Fruit fly (Drosophila melanogaster) whole organism: ENCODE measurements around the gene AttD.

Source experiments
- CG8478 ChIP-seq: fragments of >200 bp; optimal IDR thresholded peaks from 2 replicates; lab custom pipeline; 2018; ENCODE audit warnings: inconsistent platforms
- Dll ChIP-seq: fragments of >200 bp; optimal IDR thresholded peaks from 2 replicates; lab custom pipeline; 2017
- EcR ChIP-seq, 2 experiments: fragments of >200 bp; optimal IDR thresholded peaks; 2 replicates each; lab custom pipeline; 2017; ENCODE audit warnings: missing biosample characterization in 2 of 2, missing genetic modification characterization in 2 of 2, missing genetic modification reagents in 2 of 2
- pan ChIP-seq: fragments of >200 bp; optimal IDR thresholded peaks from 2 replicates; lab custom pipeline; 2017
- psq ChIP-seq: fragments of >200 bp; optimal IDR thresholded peaks from 2 replicates; lab custom pipeline; 2017
- usp ChIP-seq: fragments of >200 bp; optimal IDR thresholded peaks from 2 replicates; lab custom pipeline; 2017; ENCODE audit warnings: missing biosample characterization, missing genetic modification characterization, mixed read lengths

AttD gene

dm6 chr3R:17624968-17625367, at the start of gene AttD:
TSS of gene AttD (plus strand) at chr3R:17625268.
- no peak for TF ChIP-seq Dll (lab: Kevin White, UChicago)
- TF ChIP-seq usp (GFP tag; lab: Kevin White, UChicago), result no peak
- no peak for TF ChIP-seq CG8478 (lab: Kevin White, UChicago)
- no peak for TF ChIP-seq EcR (GFP tag; optimal IDR thresholded peaks at IDR 0.05; lab: Kevin White, UChicago)
- TF ChIP-seq pan (lab: Kevin White, UChicago), result no peak
- TF ChIP-seq psq (lab: Kevin White, UChicago), result no peak

dm6 chr3R:17583658-17584460, 41.2 kb upstream of the AttD start:
- TF ChIP-seq Dll (lab: Kevin White, UChicago) (no peak), pan (lab: Kevin White, UChicago) (no peak), psq (lab: Kevin White, UChicago) (no peak), CG8478 (lab: Kevin White, UChicago) (no peak), usp (GFP tag; lab: Kevin White, UChicago) (no peak), EcR (GFP tag; optimal IDR thresholded peaks at IDR 0.05; lab: Kevin White, UChicago) (no peak)

dm6 chr3R:17588805-17589204, 36.3 kb upstream of the AttD start:
- TF ChIP-seq psq (lab: Kevin White, UChicago) (no peak), usp (GFP tag; lab: Kevin White, UChicago) (no peak)

dm6 chr3R:17591831-17592230, 33.2 kb upstream of the AttD start:
- TF ChIP-seq usp (GFP tag; lab: Kevin White, UChicago) (no peak), pan (lab: Kevin White, UChicago) (no peak)

dm6 chr3R:17593470-17593869, 31.6 kb upstream of the AttD start:
- no peak for TF ChIP-seq usp (GFP tag; lab: Kevin White, UChicago)
- TF ChIP-seq EcR (GFP tag; optimal IDR thresholded peaks at IDR 0.05; lab: Kevin White, UChicago), result no peak
- no peak for TF ChIP-seq pan (lab: Kevin White, UChicago)
- no peak for TF ChIP-seq psq (lab: Kevin White, UChicago)
- TF ChIP-seq CG8478 (lab: Kevin White, UChicago), result no peak
- TF ChIP-seq Dll (lab: Kevin White, UChicago), result no peak

dm6 chr3R:17594086-17594485, 31.0 kb upstream of the AttD start, which contains the start of gene Sgs5bis:
TSS of gene Sgs5bis (plus strand) at chr3R:17594386.
- TF ChIP-seq pan (lab: Kevin White, UChicago) (no peak), psq (lab: Kevin White, UChicago) (no peak), CG8478 (lab: Kevin White, UChicago) (no peak)

- TF ChIP-seq Dll (lab: Kevin White, UChicago) (no peak), CG8478 (lab: Kevin White, UChicago) (no peak), pan (lab: Kevin White, UChicago) (no peak), psq (lab: Kevin White, UChicago) (no peak)
These were observed 30.0 kb upstream of the AttD start, which contains the start of gene Sgs5 for dm6 chr3R:17595084-17595483. TSS of gene Sgs5 (plus strand) at chr3R:17595362.

- TF ChIP-seq psq (lab: Kevin White, UChicago), result no peak
- TF ChIP-seq pan (lab: Kevin White, UChicago), result no peak
These were observed 28.8 kb upstream of the AttD start, which contains the start of gene CG7606 for dm6 chr3R:17596236-17596635. TSS of gene CG7606 (plus strand) at chr3R:17596536.

- no peak for TF ChIP-seq usp (GFP tag; lab: Kevin White, UChicago)
- no peak for TF ChIP-seq pan (lab: Kevin White, UChicago)
These were observed 25.4 kb upstream of the AttD start for dm6 chr3R:17599695-17600094.

dm6 chr3R:17601866-17602265, 23.2 kb upstream of the AttD start:
- no peak for TF ChIP-seq usp (GFP tag; lab: Kevin White, UChicago)
- TF ChIP-seq psq (lab: Kevin White, UChicago), result no peak
- no peak for TF ChIP-seq CG8478 (lab: Kevin White, UChicago)
- TF ChIP-seq pan (lab: Kevin White, UChicago), result no peak
- TF ChIP-seq Dll (lab: Kevin White, UChicago), result no peak
- no peak for TF ChIP-seq EcR (GFP tag; optimal IDR thresholded peaks at IDR 0.05; lab: Kevin White, UChicago)

- TF ChIP-seq EcR (GFP tag; optimal IDR thresholded peaks at IDR 0.05; lab: Kevin White, UChicago), result no peak
- TF ChIP-seq psq (lab: Kevin White, UChicago), result no peak
- no peak for TF ChIP-seq Dll (lab: Kevin White, UChicago)
- TF ChIP-seq pan (lab: Kevin White, UChicago), result no peak
- TF ChIP-seq CG8478 (lab: Kevin White, UChicago), result no peak
- no peak for TF ChIP-seq usp (GFP tag; lab: Kevin White, UChicago)
These were observed 22.1 kb upstream of the AttD start for dm6 chr3R:17602974-17603373.

- TF ChIP-seq usp (GFP tag; lab: Kevin White, UChicago) (no peak), Dll (lab: Kevin White, UChicago) (no peak), pan (lab: Kevin White, UChicago) (no peak), EcR (GFP tag; optimal IDR thresholded peaks at IDR 0.05; lab: Kevin White, UChicago) (no peak), psq (lab: Kevin White, UChicago) (no peak), CG8478 (lab: Kevin White, UChicago) (no peak)
These were observed 21.4 kb upstream of the AttD start for dm6 chr3R:17603717-17604116.
